Worm (Caenorhabditis elegans) whole organism, L1 larva: Measurements from ENCODE around the gene B0336.7.

ENCODE experiments used
- C16A3.4 ChIP-seq: fragments of 150-350 bp; optimal IDR thresholded peaks from 2 replicates; lab custom pipeline; 2014; ENCODE audit warnings: missing biosample characterization, missing genetic modification characterization
- F16B12.6 ChIP-seq: fragments of 150-350 bp; optimal IDR thresholded peaks from 2 replicates; lab custom pipeline; 2014; ENCODE audit warnings: missing biosample characterization, missing genetic modification characterization
- aha-1 ChIP-seq: fragments of 150-350 bp; optimal IDR thresholded peaks from 2 replicates; lab custom pipeline; 2014; ENCODE audit warnings: missing biosample characterization, missing genetic modification characterization
- aly-2 ChIP-seq: fragments of 150-350 bp; optimal IDR thresholded peaks from 2 replicates; lab custom pipeline; 2014; ENCODE audit warnings: missing biosample characterization, missing genetic modification characterization
- ama-1 ChIP-seq: fragments of 150-350 bp; optimal IDR thresholded peaks from 2 replicates; lab custom pipeline; 2014
- ceh-88 ChIP-seq: fragments of 200-800 bp; sonication (Bioruptor generic); IDR thresholded peaks from 2 replicates; pipeline ENCODE4 v1.3.6; 2022; ENCODE audit warnings: missing genetic modification characterization, missing compliant biosample characterization
- ceh-90 ChIP-seq: sonication (generic microtip); optimal IDR thresholded peaks from 2 replicates; lab custom pipeline; 2016; ENCODE audit warnings: missing genetic modification characterization, missing compliant biosample characterization
- efl-3 ChIP-seq: fragments of 200-800 bp; sonication (Bioruptor generic); optimal IDR thresholded peaks from 2 replicates; lab custom pipeline; 2018; ENCODE audit warnings: mild to moderate bottlenecking, missing genetic modification characterization, missing compliant biosample characterization
- egl-13 ChIP-seq: sonication (generic microtip); optimal IDR thresholded peaks from 2 replicates; lab custom pipeline; 2016; ENCODE audit warnings: missing genotype, missing genetic modification reagents, missing genetic modification characterization, missing compliant biosample characterization
- egl-27 ChIP-seq, 2 experiments: fragments of 150-350 bp in 1 of 2; sonication (generic microtip); optimal IDR thresholded peaks; 3 replicates each; lab custom pipeline; 2017 to 2018; ENCODE audit warnings: missing biosample characterization in 2 of 2, missing genetic modification characterization in 2 of 2, missing genetic modification reagents in 2 of 2
- elt-2 ChIP-seq: sonication (generic microtip); optimal IDR thresholded peaks from 2 replicates; lab custom pipeline; 2016; ENCODE audit warnings: missing genetic modification characterization, mild to moderate bottlenecking, inconsistent platforms, missing compliant biosample characterization, missing genetic modification reagents
- elt-3 ChIP-seq, 6 experiments: fragments of 150-350 bp in 1 of 6; sonication (generic microtip); optimal IDR thresholded peaks; 2 replicates each; lab custom pipeline; 2017 to 2018; ENCODE audit warnings: missing biosample characterization in 6 of 6, missing genetic modification characterization in 6 of 6, inconsistent platforms in 1 of 6
- fkh-10 ChIP-seq: sonication (generic microtip); optimal IDR thresholded peaks from 2 replicates; lab custom pipeline; 2017; ENCODE audit warnings: missing biosample characterization, missing genetic modification reagents, missing genetic modification characterization
- fkh-4 ChIP-seq: sonication (generic microtip); optimal IDR thresholded peaks from 2 replicates; lab custom pipeline; 2016; ENCODE audit warnings: missing compliant biosample characterization, missing genetic modification characterization, borderline replicate concordance
- fkh-8 ChIP-seq: sonication (generic microtip); optimal IDR thresholded peaks from 2 replicates; lab custom pipeline; 2016; ENCODE audit warnings: mild to moderate bottlenecking, missing genetic modification characterization, missing compliant biosample characterization
- irx-1 ChIP-seq: sonication (generic microtip); optimal IDR thresholded peaks from 2 replicates; lab custom pipeline; 2016; ENCODE audit warnings: missing genetic modification characterization, missing compliant biosample characterization
- jun-1 ChIP-seq: fragments of 150-350 bp; optimal IDR thresholded peaks from 2 replicates; lab custom pipeline; 2014; ENCODE audit warnings: missing biosample characterization, missing genetic modification reagents, missing genetic modification characterization
- lin-15B ChIP-seq: fragments of 150-350 bp; sonication (generic microtip); optimal IDR thresholded peaks from 3 replicates; lab custom pipeline; 2014; ENCODE audit warnings: missing biosample characterization, missing genetic modification characterization
- lin-35 ChIP-seq, 2 experiments: fragments of 150-350 bp; optimal IDR thresholded peaks; 2 replicates each; lab custom pipeline; 2014; ENCODE audit warnings: missing biosample characterization in 2 of 2, missing genetic modification characterization in 2 of 2, missing genetic modification reagents in 2 of 2
- lin-39 ChIP-seq: fragments of 150-350 bp; optimal IDR thresholded peaks from 2 replicates; lab custom pipeline; 2014; ENCODE audit warnings: missing biosample characterization, missing genetic modification reagents, missing genetic modification characterization
- lir-3 ChIP-seq: sonication (generic microtip); optimal IDR thresholded peaks from 2 replicates; lab custom pipeline; 2016; ENCODE audit warnings: mild to moderate bottlenecking, missing genetic modification characterization, moderate library complexity, missing compliant biosample characterization; ENCODE audit not compliant: poor library complexity
- lsy-2 ChIP-seq, 2 experiments: fragments of 150-350 bp; optimal IDR thresholded peaks; 2 replicates each; lab custom pipeline; 2014; ENCODE audit warnings: missing biosample characterization in 2 of 2, missing genetic modification characterization in 2 of 2
- mab-9 ChIP-seq: fragments of 200-800 bp; sonication (Bioruptor generic); IDR thresholded peaks from 2 replicates; pipeline ENCODE4 v1.3.6; 2022; ENCODE audit warnings: missing genetic modification reagents, missing genetic modification characterization, missing compliant biosample characterization
- nhr-11 ChIP-seq: fragments of 150-350 bp; optimal IDR thresholded peaks from 2 replicates; lab custom pipeline; 2014; ENCODE audit warnings: missing biosample characterization, missing genetic modification characterization
- nhr-12 ChIP-seq: sonication (generic microtip); optimal IDR thresholded peaks from 2 replicates; lab custom pipeline; 2017; ENCODE audit warnings: missing biosample characterization, missing genetic modification characterization
- nhr-19 ChIP-seq: fragments of 200-800 bp; sonication (Bioruptor generic); conservative IDR thresholded peaks from 2 replicates; pipeline ENCODE4 v1.3.6; 2022; ENCODE audit warnings: missing genetic modification characterization, missing compliant biosample characterization
- nhr-237 ChIP-seq: fragments of 150-350 bp; optimal IDR thresholded peaks from 2 replicates; lab custom pipeline; 2014; ENCODE audit warnings: missing biosample characterization, missing genetic modification characterization
- nhr-47 ChIP-seq: sonication (generic microtip); optimal IDR thresholded peaks from 2 replicates; lab custom pipeline; 2016; ENCODE audit warnings: mild to moderate bottlenecking, missing genetic modification characterization, moderate library complexity, missing compliant biosample characterization
- nhr-77 ChIP-seq: fragments of 150-350 bp; optimal IDR thresholded peaks from 2 replicates; lab custom pipeline; 2014; ENCODE audit warnings: missing biosample characterization, missing genetic modification characterization
- nhr-84 ChIP-seq: sonication (generic microtip); optimal IDR thresholded peaks from 2 replicates; lab custom pipeline; 2017; ENCODE audit warnings: missing biosample characterization, missing genetic modification characterization
- nhr-90 ChIP-seq: sonication (generic microtip); optimal IDR thresholded peaks from 2 replicates; lab custom pipeline; 2016; ENCODE audit warnings: mild to moderate bottlenecking, missing genetic modification characterization, missing compliant biosample characterization; ENCODE audit not compliant: poor library complexity
- pag-3 ChIP-seq: sonication (generic microtip); optimal IDR thresholded peaks from 2 replicates; lab custom pipeline; 2017; ENCODE audit warnings: missing genetic modification characterization, mild to moderate bottlenecking, missing compliant biosample characterization, antibody characterized with exemption, borderline replicate concordance; ENCODE audit not compliant: insufficient read depth
- pqm-1 ChIP-seq: sonication (generic microtip); optimal IDR thresholded peaks from 3 replicates; lab custom pipeline; 2017; ENCODE audit warnings: missing biosample characterization, missing genetic modification characterization
- skn-1 ChIP-seq: fragments of 150-350 bp; optimal IDR thresholded peaks from 2 replicates; lab custom pipeline; 2014; ENCODE audit warnings: missing biosample characterization, missing genetic modification characterization
- sox-4 ChIP-seq: sonication (generic microtip); optimal IDR thresholded peaks from 2 replicates; lab custom pipeline; 2016; ENCODE audit warnings: missing genetic modification characterization, missing compliant biosample characterization
- sptf-1 ChIP-seq: fragments of 150-350 bp; optimal IDR thresholded peaks from 2 replicates; lab custom pipeline; 2014; ENCODE audit warnings: missing biosample characterization, missing genetic modification characterization
- sup-37 ChIP-seq: fragments of 200-800 bp; sonication (Bioruptor generic); optimal IDR thresholded peaks from 2 replicates; lab custom pipeline; 2018; ENCODE audit warnings: mild to moderate bottlenecking, missing genetic modification characterization, missing compliant biosample characterization
- swsn-7 ChIP-seq: sonication (generic microtip); optimal IDR thresholded peaks from 2 replicates; lab custom pipeline; 2016; ENCODE audit warnings: missing genetic modification characterization, missing compliant biosample characterization
- tbx-2 ChIP-seq: sonication (generic microtip); optimal IDR thresholded peaks from 2 replicates; lab custom pipeline; 2016; ENCODE audit warnings: missing genetic modification characterization, missing compliant biosample characterization
- tlp-1 ChIP-seq: fragments of 150-350 bp; optimal IDR thresholded peaks from 2 replicates; lab custom pipeline; 2014; ENCODE audit warnings: missing biosample characterization, missing genetic modification characterization
- unc-62 ChIP-seq: fragments of 150-350 bp; optimal IDR thresholded peaks from 2 replicates; lab custom pipeline; 2014; ENCODE audit warnings: missing biosample characterization, missing genetic modification reagents, missing genetic modification characterization
- unc-86 ChIP-seq: sonication (generic microtip); optimal IDR thresholded peaks from 2 replicates; lab custom pipeline; 2016; ENCODE audit warnings: missing genetic modification characterization, missing compliant biosample characterization
- unc-98 ChIP-seq: fragments of 200-800 bp; sonication (Bioruptor generic); IDR thresholded peaks from 2 replicates; pipeline ENCODE4 v1.3.6; 2022; ENCODE audit warnings: missing genetic modification characterization, missing compliant biosample characterization
- vab-15 ChIP-seq: sonication (generic microtip); optimal IDR thresholded peaks from 2 replicates; lab custom pipeline; 2017; ENCODE audit warnings: missing genotype, mild to moderate bottlenecking, missing genetic modification characterization, missing compliant biosample characterization
- zag-1 ChIP-seq: fragments of 150-350 bp; optimal IDR thresholded peaks from 2 replicates; lab custom pipeline; 2014; ENCODE audit warnings: missing biosample characterization, missing genetic modification characterization
- zip-4 ChIP-seq: fragments of 200-800 bp; sonication (Bioruptor generic); optimal IDR thresholded peaks from 2 replicates; lab custom pipeline; 2018; ENCODE audit warnings: mild to moderate bottlenecking, missing genetic modification characterization, moderate library complexity, missing compliant biosample characterization
- ztf-11 ChIP-seq, 2 experiments: sonication (generic microtip); optimal IDR thresholded peaks; 2 replicates each; lab custom pipeline; 2016 to 2017; ENCODE audit warnings: missing genetic modification characterization in 2 of 2, missing biosample characterization in 1 of 2, missing compliant biosample characterization in 1 of 2
- ztf-4 ChIP-seq: fragments of 150-350 bp; optimal IDR thresholded peaks from 2 replicates; lab custom pipeline; 2014; ENCODE audit warnings: missing biosample characterization, missing genetic modification characterization

B0336.7 gene

DNA sequence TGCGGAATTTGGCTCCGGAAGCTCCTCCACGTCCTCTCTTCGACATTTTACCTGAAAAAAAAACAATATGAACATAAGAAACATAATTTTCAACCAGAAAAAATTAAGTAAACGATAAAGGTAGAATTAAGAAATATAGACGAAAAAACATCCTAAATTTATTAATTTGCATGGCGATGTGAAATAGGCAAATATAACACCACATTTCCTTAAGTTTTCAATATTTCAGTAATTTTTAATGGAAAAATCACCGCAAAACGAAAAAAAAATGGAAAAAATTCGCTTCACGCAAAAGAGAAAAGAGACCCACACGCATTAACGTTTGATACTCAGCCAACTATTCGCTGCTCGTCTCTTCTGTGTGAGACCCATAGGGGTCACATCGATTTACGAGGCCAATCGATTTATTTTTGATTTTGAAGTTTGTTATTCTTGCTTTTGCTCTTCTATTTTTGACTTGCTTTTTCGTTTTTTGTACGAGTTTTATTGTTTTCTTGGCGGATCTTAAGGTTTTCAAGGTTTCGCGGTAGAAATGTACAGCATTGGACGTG is 9.0 kb upstream of the B0336.7 start, which contains the start of gene rpl-23 (continued):
- no peak for TF ChIP-seq pqm-1 (tag; lab: Kevin White, UChicago)
- peak; percentile 43 for TF ChIP-seq fkh-4 (tag; lab: Kevin White, UChicago)
- TF ChIP-seq lin-35 (GFP tag; optimal IDR thresholded peaks at IDR 0.05; lab: Kevin White, UChicago) = peak; percentile 88 to 95
- no peak for TF ChIP-seq unc-98 (GFP tag; lab: Robert Waterston, UW)
- peak; percentile 91 for TF ChIP-seq nhr-47 (tag; lab: Kevin White, UChicago)
- TF ChIP-seq nhr-12 (tag; lab: Kevin White, UChicago) = no peak
- TF ChIP-seq skn-1 = peak; percentile 97
- TF ChIP-seq zag-1 (tag; lab: Kevin White, UChicago) = peak; percentile 36
- TF ChIP-seq ama-1 (lab: Kevin White, UChicago) = peak; percentile 85
- peak; percentile 71 for TF ChIP-seq zip-4
- peak; percentile 94 to 97 for TF ChIP-seq lsy-2 (tag; optimal IDR thresholded peaks at IDR 0.05; lab: Kevin White, UChicago)
- peak; percentile 79 for TF ChIP-seq ztf-4 (tag; lab: Kevin White, UChicago)
- no peak for TF ChIP-seq sup-37 (GFP tag; lab: Kevin White, UChicago)
- TF ChIP-seq pag-3 = no peak
- TF ChIP-seq ceh-88 (GFP tag; lab: Robert Waterston, UW) = peak; percentile 71
- peak; percentile 98 for TF ChIP-seq C16A3.4 (tag; lab: Kevin White, UChicago)
- TF ChIP-seq elt-2 (tag; lab: Kevin White, UChicago) = peak; percentile 26
- TF ChIP-seq F16B12.6 (tag; lab: Kevin White, UChicago) = peak; percentile 62
- TF ChIP-seq jun-1 (tag; lab: Kevin White, UChicago) = peak; percentile 90
- TF ChIP-seq nhr-84 = peak; percentile 47
- no peak for TF ChIP-seq mab-9 (GFP tag; lab: Robert Waterston, UW)
- TF ChIP-seq nhr-11 (tag; lab: Kevin White, UChicago) = peak; percentile 80
- TF ChIP-seq tbx-2 (tag; lab: Kevin White, UChicago) = peak; percentile 90
- TF ChIP-seq lin-39 = peak; percentile 78
- peak in 5 of 6 experiments; percentile 45 to 97 (median 83) for TF ChIP-seq elt-3 (tag; optimal IDR thresholded peaks at IDR 0.05; lab: Kevin White, UChicago)
- no peak for TF ChIP-seq sox-4
- peak; percentile 88 for TF ChIP-seq swsn-7 (tag; lab: Kevin White, UChicago)
- TF ChIP-seq nhr-77 (tag; lab: Kevin White, UChicago) = peak; percentile 90
- no peak for TF ChIP-seq tlp-1 (tag; lab: Kevin White, UChicago)
- TF ChIP-seq ceh-90 (tag; lab: Kevin White, UChicago) = no peak
- peak; percentile 80 for TF ChIP-seq lir-3 (tag; lab: Kevin White, UChicago)
- no peak for TF ChIP-seq unc-62 (GFP tag; lab: Kevin White, UChicago)
- peak; percentile 91 for TF ChIP-seq fkh-8 (tag; lab: Kevin White, UChicago)
- peak; percentile 14 to 16 for TF ChIP-seq egl-27 (tag; optimal IDR thresholded peaks at IDR 0.05; lab: Kevin White, UChicago)
- no peak for TF ChIP-seq sptf-1 (tag; lab: Kevin White, UChicago)
- peak; percentile 80 for TF ChIP-seq unc-86
- peak in 1 of 2 experiments; percentile 39 for TF ChIP-seq ztf-11 (tag; optimal IDR thresholded peaks at IDR 0.05; lab: Kevin White, UChicago)
- TF ChIP-seq efl-3 (GFP tag; lab: Kevin White, UChicago) = no peak
- TF ChIP-seq aha-1 (tag; lab: Kevin White, UChicago) = peak; percentile 30
- peak; percentile 74 for TF ChIP-seq irx-1
- peak; percentile 82 for TF ChIP-seq nhr-237
- peak; percentile 56 for TF ChIP-seq egl-13
- TF ChIP-seq vab-15 = peak; percentile 81
- TF ChIP-seq aly-2 (tag; lab: Kevin White, UChicago) = peak; percentile 72
- TF ChIP-seq lin-15B (tag; lab: Kevin White, UChicago) = peak; percentile 85
- peak; percentile 91 for TF ChIP-seq nhr-19
- peak; percentile 82 for TF ChIP-seq nhr-90 (tag; lab: Kevin White, UChicago)
- peak; percentile 85 for TF ChIP-seq fkh-10 (GFP tag; lab: Kevin White, UChicago)
